Fruit fly (Drosophila melanogaster) whole organism, embryonic: Measurements from ENCODE around the gene Usp1.

Experiments
- Ada2b ChIP-seq: fragments of 200-800 bp; sonication (Bioruptor generic); IDR thresholded peaks from 2 replicates; pipeline ENCODE4 v1.3.6; 2022; ENCODE audit warnings: missing biosample characterization, missing genetic modification characterization
- Atf-2 ChIP-seq: fragments of 200-800 bp; sonication (Bioruptor generic); optimal IDR thresholded peaks from 2 replicates; lab custom pipeline; 2016; ENCODE audit warnings: missing biosample characterization, missing genetic modification characterization
- Bdp1 ChIP-seq: fragments of 200-800 bp; sonication (Bioruptor generic); optimal IDR thresholded peaks from 3 replicates; lab custom pipeline; 2016; ENCODE audit warnings: missing biosample characterization, missing genetic modification characterization
- CG10267 ChIP-seq: fragments of 200-800 bp; sonication (Bioruptor generic); optimal IDR thresholded peaks from 2 replicates; lab custom pipeline; 2018; ENCODE audit warnings: missing biosample characterization, mild to moderate bottlenecking, missing genetic modification characterization, moderate library complexity
- CG10979 ChIP-seq: fragments of 200-800 bp; sonication (Bioruptor generic); optimal IDR thresholded peaks from 2 replicates; lab custom pipeline; 2018; ENCODE audit warnings: missing biosample characterization, mild to moderate bottlenecking, missing genetic modification characterization, moderate library complexity
- CG12219 ChIP-seq: fragments of 200-800 bp; sonication (Bioruptor generic); optimal IDR thresholded peaks from 3 replicates; lab custom pipeline; 2018; ENCODE audit warnings: missing biosample characterization, mild to moderate bottlenecking, missing genetic modification characterization
- CG13123 ChIP-seq: fragments of 200-800 bp; sonication (Bioruptor generic); optimal IDR thresholded peaks from 2 replicates; lab custom pipeline; 2016; ENCODE audit warnings: missing biosample characterization, missing genetic modification characterization
- CG14965 ChIP-seq: fragments of 200-800 bp; sonication (Bioruptor generic); optimal IDR thresholded peaks from 2 replicates; lab custom pipeline; 2016; ENCODE audit warnings: missing biosample characterization, missing genetic modification characterization, borderline replicate concordance
- CG15514 ChIP-seq: fragments of 200-800 bp; sonication (Bioruptor generic); optimal IDR thresholded peaks from 3 replicates; lab custom pipeline; 2017; ENCODE audit warnings: missing biosample characterization, missing genetic modification characterization, mild to moderate bottlenecking, moderate library complexity, missing genetic modification reagents
- CG17186 ChIP-seq: fragments of 200-800 bp; sonication (Bioruptor generic); optimal IDR thresholded peaks from 3 replicates; lab custom pipeline; 2017; ENCODE audit warnings: missing biosample characterization, missing genetic modification reagents, missing genetic modification characterization
- CG18011 ChIP-seq: fragments of 200-800 bp; sonication (Bioruptor generic); optimal IDR thresholded peaks from 2 replicates; lab custom pipeline; 2017; ENCODE audit warnings: missing biosample characterization, missing genetic modification characterization, mild to moderate bottlenecking, moderate library complexity, missing genotype
- CG2199 ChIP-seq: fragments of 200-800 bp; sonication (Bioruptor generic); IDR thresholded peaks from 3 replicates; pipeline ENCODE4 v1.3.6; 2022; ENCODE audit warnings: missing biosample characterization, missing genetic modification characterization
- CG2712 ChIP-seq: fragments of 200-800 bp; optimal IDR thresholded peaks from 3 replicates; lab custom pipeline; 2019; ENCODE audit warnings: missing biosample characterization, mild to moderate bottlenecking, missing genetic modification characterization, moderate library complexity
- CG30403 ChIP-seq: fragments of 200-800 bp; sonication (Bioruptor generic); optimal IDR thresholded peaks from 3 replicates; lab custom pipeline; 2016; ENCODE audit warnings: missing biosample characterization, missing genetic modification characterization
- CG31224 ChIP-seq: fragments of 200-800 bp; sonication (Bioruptor generic); IDR thresholded peaks from 2 replicates; pipeline ENCODE4 v1.3.6; 2022; ENCODE audit warnings: missing biosample characterization, missing genetic modification characterization
- CG32532 ChIP-seq: fragments of 200-800 bp; sonication (Bioruptor generic); IDR thresholded peaks from 2 replicates; pipeline ENCODE4 v1.3.6; 2022; ENCODE audit warnings: missing biosample characterization, missing genetic modification characterization
- CG42726 ChIP-seq: fragments of 200-800 bp; sonication (Bioruptor generic); IDR thresholded peaks from 2 replicates; pipeline ENCODE4 v1.3.6; 2022; ENCODE audit warnings: missing biosample characterization, missing genetic modification characterization; ENCODE audit not compliant: partially characterized antibody
- CG4360 ChIP-seq: fragments of 200-800 bp; sonication (Bioruptor generic); IDR thresholded peaks from 2 replicates; pipeline ENCODE4 v1.3.6; 2022; ENCODE audit warnings: missing biosample characterization, missing genetic modification characterization
- CG6683 ChIP-seq: fragments of 200-800 bp; sonication (Bioruptor generic); optimal IDR thresholded peaks from 2 replicates; lab custom pipeline; 2017; ENCODE audit warnings: missing biosample characterization, mild to moderate bottlenecking, missing genetic modification characterization, missing genetic modification reagents
- CG7987 ChIP-seq: fragments of 200-800 bp; sonication (Bioruptor generic); optimal IDR thresholded peaks from 2 replicates; lab custom pipeline; 2018; ENCODE audit warnings: missing biosample characterization, mild to moderate bottlenecking, missing genetic modification characterization, moderate library complexity
- CG8281 ChIP-seq: fragments of 200-800 bp; sonication (Bioruptor generic); optimal IDR thresholded peaks from 2 replicates; lab custom pipeline; 2018; ENCODE audit warnings: missing biosample characterization, mild to moderate bottlenecking, missing genetic modification characterization, moderate library complexity
- CG8359 ChIP-seq: fragments of 200-800 bp; sonication (Bioruptor generic); optimal IDR thresholded peaks from 2 replicates; lab custom pipeline; 2017; ENCODE audit warnings: missing biosample characterization, mild to moderate bottlenecking, missing genetic modification characterization, borderline replicate concordance
- CG8944 ChIP-seq: fragments of 200-800 bp; sonication (Bioruptor generic); optimal IDR thresholded peaks from 3 replicates; lab custom pipeline; 2016; ENCODE audit warnings: missing biosample characterization, missing genetic modification characterization
- Dek ChIP-seq: fragments of 200-800 bp; sonication (Bioruptor generic); optimal IDR thresholded peaks from 3 replicates; lab custom pipeline; 2019; ENCODE audit warnings: missing biosample characterization, mild to moderate bottlenecking, missing genetic modification characterization, moderate library complexity
- Hand ChIP-seq: fragments of 200-800 bp; sonication (Bioruptor generic); optimal IDR thresholded peaks from 2 replicates; lab custom pipeline; 2017; ENCODE audit warnings: mild to moderate bottlenecking, missing biosample characterization, missing genetic modification reagents, missing genetic modification characterization
- Hr78 ChIP-seq, 2 experiments: fragments of 200-800 bp in 1 of 2; fragments of >200 bp in 1 of 2; sonication (Bioruptor generic) in 1 of 2; optimal IDR thresholded peaks; 2 replicates each; lab custom pipeline; 2017 to 2019; ENCODE audit warnings: missing biosample characterization in 2 of 2, missing genetic modification characterization in 2 of 2, mild to moderate bottlenecking in 1 of 2, moderate library complexity in 1 of 2
- Lhr ChIP-seq: fragments of 200-800 bp; sonication (Bioruptor generic); optimal IDR thresholded peaks from 3 replicates; lab custom pipeline; 2017; ENCODE audit warnings: mild to moderate bottlenecking, missing biosample characterization, missing genetic modification reagents, missing genetic modification characterization
- Myb ChIP-seq: fragments of 200-800 bp; sonication (Bioruptor generic); optimal IDR thresholded peaks from 2 replicates; lab custom pipeline; 2016; ENCODE audit warnings: missing biosample characterization, missing genetic modification characterization
- Poxn ChIP-seq: fragments of 200-800 bp; sonication (Bioruptor generic); IDR thresholded peaks from 2 replicates; pipeline ENCODE4 v1.3.6; 2022; ENCODE audit warnings: missing biosample characterization, missing genetic modification characterization
- Sry-δ ChIP-seq: fragments of 200-800 bp; sonication (Bioruptor generic); optimal IDR thresholded peaks from 2 replicates; lab custom pipeline; 2016; ENCODE audit warnings: missing biosample characterization, missing genetic modification characterization
- Xbp1 ChIP-seq: fragments of 200-800 bp; sonication (Bioruptor generic); optimal IDR thresholded peaks from 3 replicates; lab custom pipeline; 2016; ENCODE audit warnings: missing biosample characterization, mild to moderate bottlenecking, missing genetic modification characterization
- ab ChIP-seq: fragments of 200-800 bp; sonication (Bioruptor generic); optimal IDR thresholded peaks from 2 replicates; lab custom pipeline; 2016; ENCODE audit warnings: missing biosample characterization, missing genetic modification characterization
- ash1 ChIP-seq: fragments of 200-800 bp; sonication (Bioruptor generic); optimal IDR thresholded peaks from 2 replicates; lab custom pipeline; 2018; ENCODE audit warnings: missing biosample characterization, mild to moderate bottlenecking, missing genetic modification characterization
- bigmax ChIP-seq: fragments of 200-800 bp; sonication (Bioruptor generic); optimal IDR thresholded peaks from 2 replicates; lab custom pipeline; 2018; ENCODE audit warnings: missing biosample characterization, mild to moderate bottlenecking, missing genetic modification characterization
- bowl ChIP-seq: fragments of 200-800 bp; sonication (Bioruptor generic); IDR thresholded peaks from 2 replicates; pipeline ENCODE4 v1.3.6; 2022; ENCODE audit warnings: missing biosample characterization, missing genetic modification characterization
- dm ChIP-seq: fragments of 200-800 bp; sonication (Bioruptor generic); optimal IDR thresholded peaks from 3 replicates; lab custom pipeline; 2016; ENCODE audit warnings: missing biosample characterization, missing genetic modification characterization
- en ChIP-seq: fragments of 200-800 bp; sonication (Bioruptor generic); optimal IDR thresholded peaks from 2 replicates; lab custom pipeline; 2016; ENCODE audit warnings: missing biosample characterization, missing genetic modification characterization
- fd102C ChIP-seq: fragments of 200-800 bp; sonication (Bioruptor generic); optimal IDR thresholded peaks from 2 replicates; lab custom pipeline; 2018; ENCODE audit warnings: missing biosample characterization, mild to moderate bottlenecking, missing genetic modification characterization, moderate library complexity
- ftz-f1 ChIP-seq: fragments of 200-800 bp; sonication (Bioruptor generic); optimal IDR thresholded peaks from 2 replicates; lab custom pipeline; 2016; ENCODE audit warnings: missing biosample characterization, missing genetic modification characterization
- grau ChIP-seq: fragments of 200-800 bp; optimal IDR thresholded peaks from 3 replicates; lab custom pipeline; 2019; ENCODE audit warnings: missing biosample characterization, mild to moderate bottlenecking, missing genetic modification characterization, moderate library complexity
- maf-S ChIP-seq: fragments of 200-800 bp; sonication (Bioruptor generic); optimal IDR thresholded peaks from 2 replicates; lab custom pipeline; 2016; ENCODE audit warnings: missing biosample characterization, missing genetic modification characterization
- mirr ChIP-seq: fragments of 200-800 bp; sonication (Bioruptor generic); optimal IDR thresholded peaks from 3 replicates; lab custom pipeline; 2018; ENCODE audit warnings: missing biosample characterization, mild to moderate bottlenecking, missing genetic modification characterization
- nom ChIP-seq: fragments of 200-800 bp; sonication (Bioruptor generic); optimal IDR thresholded peaks from 2 replicates; lab custom pipeline; 2017; ENCODE audit warnings: missing biosample characterization, missing genetic modification characterization, mild to moderate bottlenecking, moderate library complexity, missing genetic modification reagents
- pb ChIP-seq: fragments of 200-800 bp; sonication (Bioruptor generic); optimal IDR thresholded peaks from 3 replicates; lab custom pipeline; 2016; ENCODE audit warnings: missing biosample characterization, missing genetic modification characterization
- rib ChIP-seq: fragments of 200-800 bp; sonication (Bioruptor generic); IDR thresholded peaks from 2 replicates; pipeline ENCODE4 v1.3.6; 2022; ENCODE audit warnings: missing biosample characterization, missing genetic modification characterization
- sd ChIP-seq: fragments of 200-800 bp; sonication (Bioruptor generic); optimal IDR thresholded peaks from 3 replicates; lab custom pipeline; 2018; ENCODE audit warnings: missing biosample characterization, mild to moderate bottlenecking, missing genetic modification characterization, moderate library complexity
- slp2 ChIP-seq: fragments of 200-800 bp; sonication (Bioruptor generic); optimal IDR thresholded peaks from 2 replicates; lab custom pipeline; 2016; ENCODE audit warnings: missing biosample characterization, missing genetic modification characterization
- sob ChIP-seq: fragments of 200-800 bp; sonication (Bioruptor generic); IDR thresholded peaks from 2 replicates; pipeline ENCODE4 v1.3.6; 2022; ENCODE audit warnings: missing biosample characterization, missing genetic modification characterization

Gene Usp1

DNA sequence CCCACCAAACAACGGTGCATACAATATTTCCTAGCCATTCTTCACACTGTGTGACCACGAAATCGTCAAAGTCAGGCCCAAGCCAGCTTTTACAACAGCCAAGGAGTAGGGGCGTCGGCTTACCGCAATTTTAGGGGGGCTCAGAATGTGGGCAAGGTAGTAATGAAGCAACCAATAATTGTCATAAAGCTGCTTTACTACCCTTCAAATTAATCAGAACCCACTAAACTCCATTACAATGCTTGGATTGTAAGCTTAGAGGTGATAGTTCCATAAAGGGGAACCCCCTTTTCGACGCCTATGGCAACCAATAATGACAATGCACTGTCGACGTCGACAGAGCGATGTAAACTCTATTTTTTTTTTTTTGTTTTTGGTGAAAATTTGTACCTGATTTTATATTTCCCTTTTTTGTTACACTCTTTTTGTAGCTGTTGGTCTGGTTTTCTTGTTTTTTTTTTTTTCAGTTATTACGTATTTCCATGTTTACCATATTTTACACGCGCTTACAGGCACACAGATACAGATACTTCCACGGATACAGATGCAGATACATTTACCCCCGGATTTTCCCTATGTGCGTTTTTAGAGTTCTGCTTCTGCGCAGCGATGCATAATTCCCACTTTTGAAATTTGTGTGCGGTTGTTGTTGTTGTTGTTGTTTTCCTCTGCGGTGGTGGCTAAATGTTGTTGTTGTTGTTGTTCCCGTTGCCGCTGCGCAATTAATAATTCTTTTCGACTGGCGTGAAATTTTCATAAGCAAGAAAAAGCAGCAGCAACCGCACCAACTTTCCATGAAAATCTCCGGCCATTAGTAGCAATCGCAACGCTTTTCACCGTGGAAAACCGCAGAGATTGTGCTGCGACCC lies 24.1 kb upstream of the Usp1 start (continued):
- TF ChIP-seq Dek (peak; percentile 48), CG18011 (GFP tag; lab: Kevin White, UChicago) (no peak), sob (peak; percentile 49; the same call in 1 of the 2 replicates), grau (peak; percentile 76), CG8281 (peak; percentile 58), CG2712 (tag; lab: Kevin White, UChicago) (peak; percentile 86), Bdp1 (peak; percentile 55), ftz-f1 (GFP tag; lab: Kevin White, UChicago) (no peak), mirr (GFP tag; lab: Kevin White, UChicago) (no peak), pb (GFP tag; lab: Kevin White, UChicago) (peak; percentile 60), bigmax (GFP tag; lab: Kevin White, UChicago) (no peak), CG6683 (GFP tag; lab: Kevin White, UChicago) (peak; percentile 23), Sry-δ (peak; percentile 30), rib (GFP tag; lab: Robert Waterston, UW) (no peak), CG8944 (GFP tag; lab: Kevin White, UChicago) (peak; percentile 70), slp2 (GFP tag; lab: Kevin White, UChicago) (peak; percentile 55), CG30403 (peak; percentile 72), CG10267 (peak; percentile 68), CG4360 (GFP tag; lab: Robert Waterston, UW) (peak; percentile 99), CG12219 (GFP tag; lab: Kevin White, UChicago) (peak; percentile 80), CG8359 (GFP tag; lab: Kevin White, UChicago) (peak; percentile 45), bowl (GFP tag; lab: Robert Waterston, UW) (no peak), en (GFP tag; lab: Kevin White, UChicago) (peak; percentile 69), CG15514 (GFP tag; lab: Kevin White, UChicago) (peak; percentile 31), dm (GFP tag; lab: Kevin White, UChicago) (peak; percentile 42), CG10979 (tag; lab: Kevin White, UChicago) (peak; percentile 89), Poxn (no peak), Lhr (GFP tag; lab: Kevin White, UChicago) (peak; percentile 56), ash1 (GFP tag; lab: Kevin White, UChicago) (no peak), CG7987 (GFP tag; lab: Kevin White, UChicago) (no peak), Myb (GFP tag; lab: Kevin White, UChicago) (peak; percentile 47), ab (GFP tag; lab: Kevin White, UChicago) (no peak), CG42726 (GFP tag; lab: Robert Waterston, UW) (no peak), fd102C (GFP tag; lab: Kevin White, UChicago) (no peak), Atf-2 (GFP tag; lab: Kevin White, UChicago) (peak; percentile 61), CG17186 (peak; percentile 47), nom (GFP tag; lab: Kevin White, UChicago) (peak; percentile 20), Hand (GFP tag; lab: Kevin White, UChicago) (no peak), sd (tag; lab: Kevin White, UChicago) (peak; percentile 18), Ada2b (peak; percentile 72), CG14965 (GFP tag; lab: Kevin White, UChicago) (peak; percentile 12), Xbp1 (GFP tag; lab: Kevin White, UChicago) (peak; percentile 85), CG32532 (peak; percentile 46; the same call in 1 of the 2 replicates), Hr78 (GFP tag; optimal IDR thresholded peaks at IDR 0.05; lab: Kevin White, UChicago) (peak in 1 of 2 experiments; percentile 58), maf-S (GFP tag; lab: Kevin White, UChicago) (peak; percentile 72), CG31224 (GFP tag; lab: Robert Waterston, UW) (0 out of 2 replicates have a peak, but pooled peaks have one; percentile 29), CG2199 (GFP tag; lab: Robert Waterston, UW) (peak; percentile 76; the same call in 2 of the 3 replicates), CG13123 (peak; percentile 38)
